Fruit fly (Drosophila melanogaster) whole organism, embryonic: ENCODE data around the gene Or19a.

ENCODE experiments used
- Ada2b ChIP-seq: fragments of 200-800 bp; sonication (Bioruptor generic); IDR thresholded peaks from 2 replicates; pipeline ENCODE4 v1.3.6; 2022; ENCODE audit warnings: missing biosample characterization, missing genetic modification characterization
- Awh ChIP-seq: fragments of 200-800 bp; sonication (Bioruptor generic); IDR thresholded peaks from 2 replicates; pipeline ENCODE4, ENCODE4 v1.3.6; 2022; ENCODE audit warnings: missing biosample characterization, missing genetic modification characterization
- CG11247 ChIP-seq: fragments of 200-800 bp; sonication (Bioruptor generic); IDR thresholded peaks from 2 replicates; pipeline ENCODE4 v1.3.6; 2022; ENCODE audit warnings: missing biosample characterization, missing genetic modification characterization
- CG12104 ChIP-seq: fragments of 200-800 bp; sonication (Bioruptor generic); optimal IDR thresholded peaks from 3 replicates; lab custom pipeline; 2016; ENCODE audit warnings: missing biosample characterization, missing genetic modification characterization
- CG12155 ChIP-seq: fragments of 200-800 bp; sonication (Bioruptor generic); optimal IDR thresholded peaks from 3 replicates; lab custom pipeline; 2016; ENCODE audit warnings: missing biosample characterization, missing genetic modification characterization
- CG12299 ChIP-seq: fragments of 200-800 bp; sonication (Bioruptor generic); optimal IDR thresholded peaks from 2 replicates; lab custom pipeline; 2018; ENCODE audit warnings: missing biosample characterization, mild to moderate bottlenecking, missing genetic modification characterization
- CG13424 ChIP-seq: fragments of 200-800 bp; sonication (Bioruptor generic); optimal IDR thresholded peaks from 2 replicates; lab custom pipeline; 2019; ENCODE audit warnings: missing biosample characterization, mild to moderate bottlenecking, missing genetic modification characterization, moderate library complexity
- CG13775 ChIP-seq: fragments of 200-800 bp; sonication (Bioruptor generic); optimal IDR thresholded peaks from 3 replicates; lab custom pipeline; 2017; ENCODE audit warnings: missing biosample characterization, mild to moderate bottlenecking, missing genetic modification characterization
- CG14860 ChIP-seq: fragments of 200-800 bp; sonication (Bioruptor generic); IDR thresholded peaks from 3 replicates; pipeline ENCODE4 v1.3.6; 2022; ENCODE audit warnings: missing biosample characterization, missing genetic modification characterization; ENCODE audit not compliant: partially characterized antibody
- CG14965 ChIP-seq: fragments of 200-800 bp; sonication (Bioruptor generic); optimal IDR thresholded peaks from 2 replicates; lab custom pipeline; 2016; ENCODE audit warnings: missing biosample characterization, missing genetic modification characterization, borderline replicate concordance
- CG1529 ChIP-seq: fragments of 200-800 bp; sonication (Bioruptor generic); optimal IDR thresholded peaks from 3 replicates; lab custom pipeline; 2018; ENCODE audit warnings: missing biosample characterization, missing genetic modification characterization
- CG16863 ChIP-seq: fragments of 200-800 bp; sonication (Bioruptor generic); optimal IDR thresholded peaks from 3 replicates; lab custom pipeline; 2016; ENCODE audit warnings: missing biosample characterization, missing genetic modification characterization
- CG2678 ChIP-seq: fragments of 200-800 bp; sonication (Bioruptor generic); optimal IDR thresholded peaks from 3 replicates; lab custom pipeline; 2019; ENCODE audit warnings: missing biosample characterization, mild to moderate bottlenecking, missing genetic modification characterization, moderate library complexity
- CG2875 ChIP-seq: fragments of 200-800 bp; sonication (Bioruptor generic); optimal IDR thresholded peaks from 2 replicates; lab custom pipeline; 2017; ENCODE audit warnings: missing biosample characterization, mild to moderate bottlenecking, missing genetic modification characterization, missing genetic modification reagents
- CG31224 ChIP-seq: fragments of 200-800 bp; sonication (Bioruptor generic); IDR thresholded peaks from 2 replicates; pipeline ENCODE4 v1.3.6; 2022; ENCODE audit warnings: missing biosample characterization, missing genetic modification characterization
- CG3281 ChIP-seq: fragments of 200-800 bp; sonication (Bioruptor generic); optimal IDR thresholded peaks from 3 replicates; lab custom pipeline; 2017; ENCODE audit warnings: missing biosample characterization, mild to moderate bottlenecking, missing genetic modification characterization
- CG4360 ChIP-seq: fragments of 200-800 bp; sonication (Bioruptor generic); IDR thresholded peaks from 2 replicates; pipeline ENCODE4 v1.3.6; 2022; ENCODE audit warnings: missing biosample characterization, missing genetic modification characterization
- CG4617 ChIP-seq: fragments of 200-800 bp; sonication (Bioruptor generic); optimal IDR thresholded peaks from 3 replicates; lab custom pipeline; 2016; ENCODE audit warnings: missing biosample characterization, missing genetic modification characterization, borderline replicate concordance
- CG6854 ChIP-seq: fragments of 200-800 bp; sonication (Bioruptor generic); optimal IDR thresholded peaks from 3 replicates; lab custom pipeline; 2017; ENCODE audit warnings: missing biosample characterization, mild to moderate bottlenecking, missing genetic modification characterization
- CG7271 ChIP-seq: fragments of 200-800 bp; sonication (Bioruptor generic); optimal IDR thresholded peaks from 2 replicates; lab custom pipeline; 2018; ENCODE audit warnings: missing biosample characterization, mild to moderate bottlenecking, missing genetic modification characterization, moderate library complexity
- CG7357 ChIP-seq: fragments of 200-800 bp; sonication (Bioruptor generic); IDR thresholded peaks from 3 replicates; pipeline ENCODE4 v1.3.6; 2022; ENCODE audit warnings: missing biosample characterization, missing genetic modification characterization
- CG8281 ChIP-seq: fragments of 200-800 bp; sonication (Bioruptor generic); optimal IDR thresholded peaks from 2 replicates; lab custom pipeline; 2018; ENCODE audit warnings: missing biosample characterization, mild to moderate bottlenecking, missing genetic modification characterization, moderate library complexity
- CG9437 ChIP-seq: fragments of 200-800 bp; sonication (Bioruptor generic); optimal IDR thresholded peaks from 2 replicates; lab custom pipeline; 2018; ENCODE audit warnings: missing biosample characterization, mild to moderate bottlenecking, missing genetic modification characterization
- Doc3 ChIP-seq: fragments of 200-800 bp; sonication (Bioruptor generic); IDR thresholded peaks from 3 replicates; pipeline ENCODE4 v1.3.6; 2022; ENCODE audit warnings: missing biosample characterization, missing genetic modification characterization; ENCODE audit not compliant: partially characterized antibody
- ERR ChIP-seq: fragments of 200-800 bp; sonication (Bioruptor generic); optimal IDR thresholded peaks from 2 replicates; lab custom pipeline; 2016; ENCODE audit warnings: missing biosample characterization, missing genetic modification characterization
- Gsc ChIP-seq: fragments of 200-800 bp; sonication (Bioruptor generic); IDR thresholded peaks from 2 replicates; pipeline ENCODE4 v1.3.6; 2022; ENCODE audit warnings: missing biosample characterization, missing genetic modification characterization
- HLH3B ChIP-seq: fragments of 200-800 bp; sonication (Bioruptor generic); IDR thresholded peaks from 2 replicates; pipeline ENCODE4 v1.3.6; 2022; ENCODE audit warnings: missing biosample characterization, missing genetic modification characterization
- Hmr ChIP-seq: fragments of 200-800 bp; sonication (Bioruptor generic); optimal IDR thresholded peaks from 3 replicates; lab custom pipeline; 2017; ENCODE audit warnings: mild to moderate bottlenecking, missing biosample characterization, missing genetic modification reagents, missing genetic modification characterization
- Hsf ChIP-seq: fragments of 200-800 bp; sonication (Bioruptor generic); optimal IDR thresholded peaks from 3 replicates; lab custom pipeline; 2016; ENCODE audit warnings: missing biosample characterization, missing genetic modification characterization
- MTF-1 ChIP-seq: fragments of 200-800 bp; sonication (Bioruptor generic); optimal IDR thresholded peaks from 2 replicates; lab custom pipeline; 2018; ENCODE audit warnings: missing biosample characterization, mild to moderate bottlenecking, missing genetic modification characterization, borderline replicate concordance
- Meics ChIP-seq: fragments of 200-800 bp; sonication (Bioruptor generic); optimal IDR thresholded peaks from 2 replicates; lab custom pipeline; 2017; ENCODE audit warnings: missing biosample characterization, mild to moderate bottlenecking, missing genetic modification characterization
- Neu2 ChIP-seq: fragments of 200-800 bp; sonication (Bioruptor generic); optimal IDR thresholded peaks from 3 replicates; lab custom pipeline; 2016; ENCODE audit warnings: missing biosample characterization, missing genetic modification characterization, borderline replicate concordance
- Sin3A ChIP-seq: fragments of >200 bp; optimal IDR thresholded peaks from 2 replicates; lab custom pipeline; 2018
- Taf1 ChIP-seq: fragments of 200-800 bp; sonication (Bioruptor generic); IDR thresholded peaks from 2 replicates; pipeline ENCODE4 v1.3.6; 2022; ENCODE audit warnings: missing biosample characterization, missing genetic modification characterization
- Xbp1 ChIP-seq: fragments of 200-800 bp; sonication (Bioruptor generic); optimal IDR thresholded peaks from 3 replicates; lab custom pipeline; 2016; ENCODE audit warnings: missing biosample characterization, mild to moderate bottlenecking, missing genetic modification characterization
- ac ChIP-seq: fragments of 200-800 bp; sonication (Bioruptor generic); optimal IDR thresholded peaks from 3 replicates; lab custom pipeline; 2017; ENCODE audit warnings: missing biosample characterization, mild to moderate bottlenecking, missing genetic modification characterization
- ato ChIP-seq: fragments of 200-800 bp; sonication (Bioruptor generic); IDR thresholded peaks from 2 replicates; pipeline ENCODE4 v1.3.6; 2022; ENCODE audit warnings: missing biosample characterization, missing genetic modification characterization; ENCODE audit not compliant: partially characterized antibody
- az2 ChIP-seq: fragments of 200-800 bp; sonication (Bioruptor generic); optimal IDR thresholded peaks from 3 replicates; lab custom pipeline; 2016; ENCODE audit warnings: missing biosample characterization, missing genetic modification characterization
- bcd ChIP-seq: fragments of 200-800 bp; sonication (Bioruptor generic); optimal IDR thresholded peaks from 2 replicates; lab custom pipeline; 2017; ENCODE audit warnings: missing biosample characterization, mild to moderate bottlenecking, missing genetic modification characterization
- ci ChIP-seq: fragments of 200-800 bp; sonication (Bioruptor generic); IDR thresholded peaks from 3 replicates; pipeline ENCODE4 v1.3.6; 2022; ENCODE audit warnings: missing biosample characterization, missing genetic modification characterization
- dm ChIP-seq: fragments of 200-800 bp; sonication (Bioruptor generic); optimal IDR thresholded peaks from 3 replicates; lab custom pipeline; 2016; ENCODE audit warnings: missing biosample characterization, missing genetic modification characterization
- ems ChIP-seq: fragments of 200-800 bp; sonication (Bioruptor generic); optimal IDR thresholded peaks from 3 replicates; lab custom pipeline; 2016; ENCODE audit warnings: missing biosample characterization, missing genetic modification characterization
- gsb-n ChIP-seq: fragments of 200-800 bp; sonication (Bioruptor generic); optimal IDR thresholded peaks from 3 replicates; lab custom pipeline; 2018; ENCODE audit warnings: missing biosample characterization, mild to moderate bottlenecking, missing genetic modification characterization
- lov ChIP-seq, 2 experiments: fragments of 200-800 bp in 1 of 2; fragments of >200 bp in 1 of 2; sonication (Bioruptor generic) in 1 of 2; IDR thresholded peaks in 1 of 2; optimal IDR thresholded peaks in 1 of 2; 2 replicates in 1 of 2; 3 replicates in 1 of 2; pipeline versions ENCODE4 v1.3.6 to Lab custom; 2017 to 2022; ENCODE audit warnings: missing biosample characterization in 1 of 2, missing genetic modification characterization in 1 of 2
- prd ChIP-seq, 3 experiments: fragments of >200 bp in 2 of 3; fragments of 200-800 bp in 1 of 3; sonication (Bioruptor generic) in 1 of 3; optimal IDR thresholded peaks in 2 of 3; IDR thresholded peaks in 1 of 3; 2 replicates in 2 of 3; 3 replicates in 1 of 3; pipeline versions ENCODE4 v1.3.6 to Lab custom; 2017 to 2022; ENCODE audit warnings: missing biosample characterization in 1 of 3, missing genetic modification characterization in 1 of 3
- sqz ChIP-seq: fragments of 200-800 bp; sonication (Bioruptor generic); optimal IDR thresholded peaks from 3 replicates; lab custom pipeline; 2018; ENCODE audit warnings: missing biosample characterization, mild to moderate bottlenecking, missing genetic modification characterization
- twi ChIP-seq: fragments of 200-800 bp; optimal IDR thresholded peaks from 2 replicates; lab custom pipeline; 2019; ENCODE audit warnings: missing biosample characterization, mild to moderate bottlenecking, missing genetic modification characterization, moderate library complexity
- vfl ChIP-seq: fragments of 200-800 bp; sonication (Bioruptor generic); optimal IDR thresholded peaks from 2 replicates; lab custom pipeline; 2016; ENCODE audit warnings: missing biosample characterization, missing genetic modification characterization
- wor ChIP-seq: fragments of 200-800 bp; sonication (Bioruptor generic); IDR thresholded peaks from 2 replicates; pipeline ENCODE4 v1.3.6; 2022; ENCODE audit warnings: missing biosample characterization, missing genetic modification characterization
- zen2 ChIP-seq: fragments of 200-800 bp; sonication (Bioruptor generic); IDR thresholded peaks from 3 replicates; pipeline ENCODE4 v1.3.6; 2022; ENCODE audit warnings: missing biosample characterization, missing genetic modification characterization; ENCODE audit not compliant: partially characterized antibody

Gene Or19a

DNA sequence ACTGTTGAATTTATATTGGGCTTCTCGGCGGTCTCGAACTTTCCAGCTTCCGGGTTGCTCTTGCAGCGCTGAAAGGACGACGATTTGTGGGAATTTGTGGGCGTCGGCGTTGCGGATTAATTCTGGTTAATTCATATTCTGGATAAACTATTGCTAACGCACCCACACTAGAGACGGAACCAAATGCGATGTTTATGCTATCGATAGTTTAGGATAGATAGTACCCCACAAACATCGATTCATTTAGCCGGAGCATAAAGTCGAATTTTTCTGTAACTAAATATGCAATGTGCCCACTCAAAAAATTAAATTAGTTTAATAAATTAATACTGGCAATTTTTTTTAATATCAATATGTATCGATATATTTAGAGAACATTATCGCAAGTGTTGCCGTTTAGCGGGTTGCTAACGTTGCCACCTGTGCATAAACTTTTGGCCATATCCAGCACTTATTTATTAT, 16.7 kb upstream of the Or19a start, which contains the start of gene Rab35 (continued):
- peak; percentile 12 for TF ChIP-seq Hsf (GFP tag; lab: Kevin White, UChicago)
- no peak for TF ChIP-seq CG2875 (GFP tag; lab: Kevin White, UChicago)
- TF ChIP-seq CG4360, result no peak
- TF ChIP-seq ERR, result no peak
- no peak for TF ChIP-seq CG31224 (GFP tag; lab: Robert Waterston, UW)
- TF ChIP-seq ac, result no peak
- TF ChIP-seq Xbp1, result peak; percentile 31
- no peak for TF ChIP-seq CG7357 (GFP tag; lab: Robert Waterston, UW)
- no peak for TF ChIP-seq CG13775 (GFP tag; lab: Kevin White, UChicago)
- no peak for TF ChIP-seq dm (GFP tag; lab: Kevin White, UChicago)
- TF ChIP-seq CG16863, result no peak
- TF ChIP-seq CG8281, result no peak
- TF ChIP-seq CG9437 (GFP tag; lab: Kevin White, UChicago), result no peak
- no peak for TF ChIP-seq CG14965
- no peak for TF ChIP-seq CG12299
- TF ChIP-seq CG1529 (GFP tag; lab: Kevin White, UChicago), result no peak
- no peak for TF ChIP-seq CG7271 (tag; lab: Kevin White, UChicago)
- no peak for TF ChIP-seq vfl (GFP tag; lab: Kevin White, UChicago)
- no peak for TF ChIP-seq prd (optimal IDR thresholded peaks at IDR 0.05; lab: Kevin White, UChicago)
- TF ChIP-seq prd (GFP tag; IDR thresholded peaks at IDR 0.05; lab: Robert Waterston, UW), result peak; percentile 38; the same call in 1 of the 3 replicates
- no peak for TF ChIP-seq CG12155
- TF ChIP-seq CG6854 (GFP tag; lab: Kevin White, UChicago), result no peak
- TF ChIP-seq Meics (GFP tag; lab: Kevin White, UChicago), result no peak
- TF ChIP-seq Taf1 (GFP tag; lab: Robert Waterston, UW), result no peak
- no peak for TF ChIP-seq CG11247 (GFP tag; lab: Robert Waterston, UW)
- TF ChIP-seq CG12104 (GFP tag; lab: Kevin White, UChicago), result no peak
- TF ChIP-seq CG2678, result peak; percentile 4
- peak; percentile 93 for TF ChIP-seq CG14860
- TF ChIP-seq ems (GFP tag; lab: Kevin White, UChicago), result peak; percentile 6
- TF ChIP-seq bcd, result peak; percentile 0
- TF ChIP-seq MTF-1 (GFP tag; lab: Kevin White, UChicago), result no peak
- TF ChIP-seq Neu2 (GFP tag; lab: Kevin White, UChicago), result no peak
- TF ChIP-seq ato (GFP tag; lab: Robert Waterston, UW), result peak; percentile 84
- TF ChIP-seq Hmr (GFP tag; lab: Kevin White, UChicago), result no peak
- TF ChIP-seq Awh (GFP tag; lab: Robert Waterston, UW), result no peak
- TF ChIP-seq lov (optimal IDR thresholded peaks at IDR 0.05; lab: Kevin White, UChicago), result no peak
- no peak for TF ChIP-seq lov (GFP tag; IDR thresholded peaks at IDR 0.05; lab: Robert Waterston, UW)
- TF ChIP-seq zen2 (GFP tag; lab: Robert Waterston, UW), result peak; percentile 90
- no peak for TF ChIP-seq CG3281 (GFP tag; lab: Kevin White, UChicago)
- no peak for TF ChIP-seq twi
- TF ChIP-seq Gsc (GFP tag; lab: Robert Waterston, UW), result no peak
- peak; percentile 1 for TF ChIP-seq CG13424 (tag; lab: Kevin White, UChicago)
- peak; percentile 5 for TF ChIP-seq az2 (GFP tag; lab: Kevin White, UChicago)
- TF ChIP-seq sqz (GFP tag; lab: Kevin White, UChicago), result no peak
- no peak for TF ChIP-seq HLH3B (GFP tag; lab: Robert Waterston, UW)
- no peak for TF ChIP-seq ci (GFP tag; lab: Robert Waterston, UW)
- TF ChIP-seq CG4617, result peak; percentile 84
- no peak for TF ChIP-seq gsb-n (tag; lab: Kevin White, UChicago)
- no peak for TF ChIP-seq wor (GFP tag; lab: Robert Waterston, UW)
- TF ChIP-seq Sin3A (lab: Kevin White, UChicago), result peak; percentile 74
- TF ChIP-seq Doc3 (GFP tag; lab: Robert Waterston, UW), result peak; percentile 93
- TF ChIP-seq Ada2b (GFP tag; lab: Robert Waterston, UW), result no peak
